Worm (Caenorhabditis elegans): Measurements from ENCODE around the gene ZC395.5.

ZC395.5 gene

DNA sequence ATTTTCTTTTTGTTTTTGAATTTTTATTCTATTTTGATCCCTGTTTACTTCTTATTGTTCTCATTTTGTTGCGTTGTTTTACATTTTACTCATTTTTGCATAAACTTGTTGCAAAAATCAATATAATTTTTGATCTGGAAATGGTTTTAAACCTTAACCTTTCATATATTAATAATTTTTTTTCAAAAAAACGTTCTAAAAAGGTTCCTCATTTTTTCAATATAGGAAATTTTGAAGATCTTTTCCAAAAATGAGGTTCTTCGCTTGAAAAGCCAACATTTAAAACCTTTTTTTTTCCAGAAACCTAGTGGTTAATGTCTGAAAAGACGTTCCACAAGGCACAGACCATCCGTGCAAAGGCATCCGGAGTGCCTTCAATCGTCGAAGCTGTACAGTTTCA lies 7.3 kb upstream of the ZC395.5 start, which contains the start of gene gop-3:
TSS of gene gop-3 (plus strand) at position 301 of the 400 bp plus-strand sequence.
- TF ChIP-seq gmeb-1 (tag; optimal IDR thresholded peaks at IDR 0.05) = no peak
- TF ChIP-seq mab-5 (tag; optimal IDR thresholded peaks at IDR 0.05) = no peak
- TF ChIP-seq ztf-11 (tag; optimal IDR thresholded peaks at IDR 0.05) = no peak
- no peak for TF ChIP-seq lin-11 (tag; optimal IDR thresholded peaks at IDR 0.05)

DNA sequence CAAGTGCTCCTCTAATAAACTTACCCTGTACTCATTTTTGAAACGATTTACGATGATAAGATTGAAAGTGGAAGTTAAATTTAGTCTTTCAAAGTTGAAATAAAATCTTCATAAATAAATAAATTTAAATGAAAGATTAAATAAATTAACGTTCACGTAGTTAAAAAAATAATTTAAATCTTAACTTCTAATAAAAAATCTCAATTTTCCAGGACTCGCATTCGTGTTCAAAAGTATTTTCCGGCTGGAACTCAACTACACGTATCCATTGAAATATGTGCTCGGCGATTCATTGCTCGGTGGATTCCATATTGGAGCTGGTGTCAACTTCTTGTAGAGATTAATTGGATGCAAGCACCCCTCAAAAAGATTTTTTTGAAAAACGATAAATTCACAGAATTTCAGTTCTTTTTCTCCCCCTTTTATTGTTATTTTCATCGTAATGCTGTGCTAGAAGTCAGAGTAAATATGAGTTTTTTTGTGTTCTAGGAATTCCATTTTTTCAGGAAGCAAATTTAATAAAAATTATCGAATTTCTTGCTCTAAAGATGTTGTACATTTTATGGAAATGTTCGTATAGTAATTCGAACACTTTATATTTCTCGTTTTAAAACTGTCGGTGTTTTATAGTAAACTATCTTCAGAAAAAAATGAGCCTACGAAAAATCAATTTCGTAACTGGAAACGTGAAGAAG lies 4.2 kb upstream of the ZC395.5 start, which contains the start of the genes C34E10.9 and hap-1:
TSS of gene C34E10.9 (minus strand) at position 101 of the 695 bp plus-strand sequence.
TSS of gene hap-1 (plus strand) at position 645 of the 695 bp plus-strand sequence.
- TF ChIP-seq elt-3 (tag; optimal IDR thresholded peaks at IDR 0.05) = no peak

- TF ChIP-seq R02D3.7 (tag; optimal IDR thresholded peaks at IDR 0.05) = no peak
- no peak for TF ChIP-seq gmeb-1 (tag; optimal IDR thresholded peaks at IDR 0.05)
- TF ChIP-seq nhr-23 (tag; optimal IDR thresholded peaks at IDR 0.05) = no peak
- no peak for TF ChIP-seq ZK546.5 (tag; optimal IDR thresholded peaks at IDR 0.05)
- TF ChIP-seq Y55F3AM.14 (GFP tag; optimal IDR thresholded peaks at IDR 0.05) = no peak
- no peak for TF ChIP-seq mdl-1 (tag; optimal IDR thresholded peaks at IDR 0.05)
- no peak for TF ChIP-seq dmd-4 (tag; optimal IDR thresholded peaks at IDR 0.05)
- no peak for TF ChIP-seq ztf-4 (tag; optimal IDR thresholded peaks at IDR 0.05)
- TF ChIP-seq C34F6.9 (tag; optimal IDR thresholded peaks at IDR 0.05) = no peak
- TF ChIP-seq nhr-25 (tag; optimal IDR thresholded peaks at IDR 0.05) = no peak
- no peak for TF ChIP-seq unc-62 (GFP tag; optimal IDR thresholded peaks at IDR 0.05)
- TF ChIP-seq zag-1 (tag; optimal IDR thresholded peaks at IDR 0.05) = no peak
- no peak for TF ChIP-seq sma-9 (GFP tag; optimal IDR thresholded peaks at IDR 0.05)
- TF ChIP-seq sma-9 (tag; optimal IDR thresholded peaks at IDR 0.05) = no peak
- no peak for TF ChIP-seq unc-55 (GFP tag; optimal IDR thresholded peaks at IDR 0.05)
- TF ChIP-seq nhr-129 (tag; optimal IDR thresholded peaks at IDR 0.05) = no peak
- no peak for TF ChIP-seq mab-5 (tag; optimal IDR thresholded peaks at IDR 0.05)
- no peak for TF ChIP-seq snpc-4 (tag; optimal IDR thresholded peaks at IDR 0.05)
- TF ChIP-seq peb-1 (tag; optimal IDR thresholded peaks at IDR 0.05) = no peak
- TF ChIP-seq sma-3 (GFP tag; optimal IDR thresholded peaks at IDR 0.05) = no peak
- no peak for TF ChIP-seq nhr-6 (tag; optimal IDR thresholded peaks at IDR 0.05)
These were observed 2.8 kb upstream of the ZC395.5 start, which contains the start of gene gro-1 for ce11 chrIII:5264813-5265212. gro-1 (plus strand) TSS chrIII:5265113.

ce11 chrIII:5268486-5268885 lies 838 bp downstream of the ZC395.5 start:
- no peak for TF ChIP-seq nhr-21 (tag; optimal IDR thresholded peaks at IDR 0.05)
- no peak for TF ChIP-seq nhr-77 (tag; optimal IDR thresholded peaks at IDR 0.05)
- no peak for TF ChIP-seq elt-3 (tag; optimal IDR thresholded peaks at IDR 0.05)
- TF ChIP-seq ztf-4 (tag; optimal IDR thresholded peaks at IDR 0.05) = no peak
- TF ChIP-seq Y55F3AM.14 (GFP tag; optimal IDR thresholded peaks at IDR 0.05) = no peak
- TF ChIP-seq C34F6.9 (tag; optimal IDR thresholded peaks at IDR 0.05) = no peak
- TF ChIP-seq alr-1 (tag; optimal IDR thresholded peaks at IDR 0.05) = no peak
- TF ChIP-seq ama-1 (optimal IDR thresholded peaks at IDR 0.05) = no peak
- no peak for TF ChIP-seq dmd-4 (tag; optimal IDR thresholded peaks at IDR 0.05)
- TF ChIP-seq R02D3.7 (tag; optimal IDR thresholded peaks at IDR 0.05) = no peak
- no peak for TF ChIP-seq unc-62 (GFP tag; optimal IDR thresholded peaks at IDR 0.05)
- TF ChIP-seq peb-1 (tag; optimal IDR thresholded peaks at IDR 0.05) = no peak
- no peak for TF ChIP-seq nhr-25 (tag; optimal IDR thresholded peaks at IDR 0.05)
- TF ChIP-seq sma-3 (GFP tag; optimal IDR thresholded peaks at IDR 0.05) = no peak

DNA sequence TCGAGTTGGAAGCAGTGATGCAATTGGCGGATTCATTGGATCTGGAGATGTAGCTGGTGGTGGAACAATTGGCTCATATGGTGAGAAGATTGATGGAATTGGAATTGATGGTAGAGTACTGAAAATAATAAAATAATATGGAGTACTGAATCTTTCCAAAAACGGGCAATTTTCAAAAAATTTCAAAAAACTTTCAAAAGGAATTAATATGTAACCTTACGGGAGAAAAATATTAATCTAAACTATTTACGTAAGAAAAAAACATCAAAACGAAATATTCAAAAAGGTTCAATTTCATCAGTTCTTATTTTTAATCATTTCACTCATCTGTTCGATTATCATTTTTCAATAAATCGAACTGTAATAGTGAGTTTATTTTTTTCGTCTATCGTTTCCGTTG lies 2.2 kb downstream of the ZC395.5 start, which contains the start of gene ZC395.4:
TSS of gene ZC395.4 (plus strand) at position 301 of the 400 bp plus-strand sequence.
- TF ChIP-seq nhr-6 (tag; optimal IDR thresholded peaks at IDR 0.05) (no peak), sem-4 (tag; optimal IDR thresholded peaks at IDR 0.05) (no peak), alr-1 (tag; optimal IDR thresholded peaks at IDR 0.05) (no peak), ztf-1 (GFP tag; conservative IDR thresholded peaks at IDR 0.05) (no peak), sma-3 (GFP tag; optimal IDR thresholded peaks at IDR 0.05) (no peak), ama-1 (optimal IDR thresholded peaks at IDR 0.05) (no peak), sma-9 (GFP tag; optimal IDR thresholded peaks at IDR 0.05) (no peak), sma-9 (tag; optimal IDR thresholded peaks at IDR 0.05) (no peak), mbf-1 (tag; optimal IDR thresholded peaks at IDR 0.05) (no peak), nhr-23 (tag; optimal IDR thresholded peaks at IDR 0.05) (no peak), C34F6.9 (tag; optimal IDR thresholded peaks at IDR 0.05) (no peak), lin-11 (tag; optimal IDR thresholded peaks at IDR 0.05) (no peak), nhr-11 (tag; optimal IDR thresholded peaks at IDR 0.05) (no peak), aly-2 (tag; optimal IDR thresholded peaks at IDR 0.05) (no peak), gmeb-1 (tag; optimal IDR thresholded peaks at IDR 0.05) (no peak), peb-1 (tag; optimal IDR thresholded peaks at IDR 0.05) (no peak), crh-2 (tag; optimal IDR thresholded peaks at IDR 0.05) (no peak), nhr-129 (tag; optimal IDR thresholded peaks at IDR 0.05) (no peak), R02D3.7 (tag; optimal IDR thresholded peaks at IDR 0.05) (no peak)
